Fruit fly (Drosophila melanogaster) whole organism, prepupa: ENCODE measurements around the gene Dop1R1.

ENCODE experiments used
- Blimp-1 ChIP-seq: fragments of 200-800 bp; sonication (Bioruptor generic); optimal IDR thresholded peaks from 3 replicates; lab custom pipeline; 2017; ENCODE audit warnings: missing biosample characterization, missing genetic modification characterization, mild to moderate bottlenecking, moderate library complexity, missing genetic modification reagents
- CG6276 ChIP-seq: fragments of 200-800 bp; sonication (Bioruptor generic); optimal IDR thresholded peaks from 2 replicates; lab custom pipeline; 2017; ENCODE audit warnings: missing biosample characterization, mild to moderate bottlenecking, missing genetic modification characterization
- CG6808 ChIP-seq: fragments of 200-800 bp; sonication (Bioruptor generic); optimal IDR thresholded peaks from 3 replicates; lab custom pipeline; 2017; ENCODE audit warnings: missing biosample characterization, missing genetic modification characterization, mild to moderate bottlenecking, moderate library complexity, missing genetic modification reagents
- Eip75B ChIP-seq: fragments of 200-800 bp; sonication (Bioruptor generic); optimal IDR thresholded peaks from 3 replicates; lab custom pipeline; 2016; ENCODE audit warnings: missing biosample characterization, missing genetic modification characterization
- Eip93F ChIP-seq: fragments of 200-800 bp; sonication (Bioruptor generic); optimal IDR thresholded peaks from 2 replicates; lab custom pipeline; 2016; ENCODE audit warnings: missing biosample characterization, mild to moderate bottlenecking, missing genetic modification characterization
- Hr39 ChIP-seq: fragments of 200-800 bp; sonication (Bioruptor generic); optimal IDR thresholded peaks from 2 replicates; lab custom pipeline; 2016; ENCODE audit warnings: missing biosample characterization, missing genetic modification characterization
- topi ChIP-seq: fragments of 200-800 bp; sonication (Bioruptor generic); optimal IDR thresholded peaks from 3 replicates; lab custom pipeline; 2016; ENCODE audit warnings: missing biosample characterization, missing genetic modification characterization

dm6 chr3R:14154341-14154740, 60.3 kb downstream of the Dop1R1 start, which contains the start of gene CG44215:
- TF ChIP-seq topi (GFP tag; lab: Kevin White, UChicago) (no peak), Hr39 (no peak), CG6808 (no peak), CG6276 (no peak), Eip93F (GFP tag; lab: Kevin White, UChicago) (no peak), Eip75B (GFP tag; lab: Kevin White, UChicago) (no peak), Blimp-1 (GFP tag; lab: Kevin White, UChicago) (no peak)
